Worm (Caenorhabditis elegans) whole organism, mixed stage, embryonic: ENCODE data around the gene dtmk-1.

Experiments
- M03D4.4 ChIP-seq: sonication (generic microtip); optimal IDR thresholded peaks from 2 replicates; lab custom pipeline; 2017; ENCODE audit warnings: mild to moderate bottlenecking, missing genetic modification characterization, missing compliant biosample characterization
- bed-3 ChIP-seq: fragments of 200-800 bp; sonication (Bioruptor generic); optimal IDR thresholded peaks from 3 replicates; lab custom pipeline; 2018; ENCODE audit warnings: mild to moderate bottlenecking, missing genetic modification characterization, moderate library complexity, missing compliant biosample characterization
- blmp-1 ChIP-seq: fragments of 150-350 bp; optimal IDR thresholded peaks from 2 replicates; lab custom pipeline; 2014; ENCODE audit warnings: missing biosample characterization, missing genetic modification characterization
- ceh-39 ChIP-seq: fragments of 150-350 bp; optimal IDR thresholded peaks from 2 replicates; lab custom pipeline; 2014; ENCODE audit warnings: missing biosample characterization, missing genetic modification characterization
- ceh-43 ChIP-seq: fragments of 200-800 bp; sonication (Bioruptor generic); optimal IDR thresholded peaks from 2 replicates; lab custom pipeline; 2018; ENCODE audit warnings: mild to moderate bottlenecking, missing genetic modification characterization, moderate library complexity, missing compliant biosample characterization
- ceh-83 ChIP-seq: fragments of 200-800 bp; sonication (Bioruptor generic); optimal IDR thresholded peaks from 2 replicates; lab custom pipeline; 2018; ENCODE audit warnings: mild to moderate bottlenecking, missing genetic modification characterization, missing compliant biosample characterization
- ces-1 ChIP-seq: fragments of 150-350 bp; optimal IDR thresholded peaks from 2 replicates; lab custom pipeline; 2014; ENCODE audit warnings: missing biosample characterization, missing genetic modification reagents, missing genetic modification characterization
- cnd-1 ChIP-seq: fragments of 200-800 bp; sonication (Bioruptor generic); optimal IDR thresholded peaks from 2 replicates; lab custom pipeline; 2018; ENCODE audit warnings: mild to moderate bottlenecking, missing genetic modification characterization, missing compliant biosample characterization
- drap-1 ChIP-seq: fragments of 200-800 bp; sonication (Bioruptor generic); optimal IDR thresholded peaks from 3 replicates; lab custom pipeline; 2018; ENCODE audit warnings: mild to moderate bottlenecking, missing genetic modification characterization, missing compliant biosample characterization
- elt-1 ChIP-seq: sonication (generic microtip); optimal IDR thresholded peaks from 2 replicates; lab custom pipeline; 2017; ENCODE audit warnings: missing genetic modification characterization, mild to moderate bottlenecking, missing compliant biosample characterization, antibody characterized with exemption, moderate library complexity, borderline replicate concordance; ENCODE audit not compliant: insufficient read depth
- elt-3 ChIP-seq: fragments of 150-350 bp; optimal IDR thresholded peaks from 2 replicates; lab custom pipeline; 2014; ENCODE audit warnings: missing biosample characterization, missing genetic modification characterization
- ham-2 ChIP-seq: fragments of 200-800 bp; sonication (Bioruptor generic); optimal IDR thresholded peaks from 2 replicates; lab custom pipeline; 2018; ENCODE audit warnings: mild to moderate bottlenecking, missing genetic modification characterization, missing compliant biosample characterization
- hlh-1 ChIP-seq: fragments of 150-350 bp; optimal IDR thresholded peaks from 2 replicates; lab custom pipeline; 2014; ENCODE audit warnings: missing biosample characterization, missing genetic modification reagents, missing genetic modification characterization
- lin-13 ChIP-seq: fragments of 150-350 bp; optimal IDR thresholded peaks from 2 replicates; lab custom pipeline; 2014; ENCODE audit warnings: missing biosample characterization, missing genetic modification characterization
- lin-32 ChIP-seq: fragments of 200-800 bp; sonication (Bioruptor generic); optimal IDR thresholded peaks from 2 replicates; lab custom pipeline; 2018; ENCODE audit warnings: mild to moderate bottlenecking, missing genetic modification characterization, missing compliant biosample characterization
- lsy-2 ChIP-seq: fragments of 150-350 bp; optimal IDR thresholded peaks from 2 replicates; lab custom pipeline; 2014; ENCODE audit warnings: missing biosample characterization, missing genetic modification characterization
- mab-5 ChIP-seq: fragments of 150-350 bp; optimal IDR thresholded peaks from 2 replicates; lab custom pipeline; 2014; ENCODE audit warnings: missing biosample characterization, missing genetic modification characterization
- mep-1 ChIP-seq: fragments of 150-350 bp; optimal IDR thresholded peaks from 2 replicates; lab custom pipeline; 2017; ENCODE audit warnings: missing biosample characterization, missing genetic modification reagents, missing genetic modification characterization, inconsistent platforms
- mls-2 ChIP-seq: sonication (generic microtip); optimal IDR thresholded peaks from 2 replicates; lab custom pipeline; 2016; ENCODE audit warnings: mild to moderate bottlenecking, missing genetic modification characterization, moderate library complexity, missing compliant biosample characterization
- nhr-12 ChIP-seq: fragments of 150-350 bp; optimal IDR thresholded peaks from 2 replicates; lab custom pipeline; 2014; ENCODE audit warnings: missing biosample characterization, missing genetic modification characterization
- nhr-2 ChIP-seq: fragments of 150-350 bp; optimal IDR thresholded peaks from 2 replicates; lab custom pipeline; 2014; ENCODE audit warnings: missing biosample characterization, missing genetic modification characterization
- nhr-237 ChIP-seq: fragments of 150-350 bp; optimal IDR thresholded peaks from 2 replicates; lab custom pipeline; 2014; ENCODE audit warnings: missing biosample characterization, missing genetic modification characterization
- nhr-28 ChIP-seq: fragments of 150-350 bp; optimal IDR thresholded peaks from 2 replicates; lab custom pipeline; 2014; ENCODE audit warnings: missing biosample characterization, missing genetic modification characterization
- nhr-76 ChIP-seq: sonication (generic microtip); optimal IDR thresholded peaks from 2 replicates; lab custom pipeline; 2017; ENCODE audit warnings: missing biosample characterization, missing genetic modification characterization
- pha-4 ChIP-seq: fragments of 150-350 bp; optimal IDR thresholded peaks from 2 replicates; lab custom pipeline; 2018; ENCODE audit warnings: missing biosample characterization, missing genetic modification reagents, missing genetic modification characterization
- sem-2 ChIP-seq: fragments of 200-800 bp; sonication (Bioruptor generic); optimal IDR thresholded peaks from 2 replicates; lab custom pipeline; 2018; ENCODE audit warnings: mild to moderate bottlenecking, missing genetic modification characterization, missing compliant biosample characterization
- sptf-1 ChIP-seq: sonication (generic microtip); optimal IDR thresholded peaks from 2 replicates; lab custom pipeline; 2017; ENCODE audit warnings: mild to moderate bottlenecking, missing genetic modification characterization, moderate library complexity, missing compliant biosample characterization
- tbx-8 ChIP-seq: fragments of 200-800 bp; sonication (Bioruptor generic); optimal IDR thresholded peaks from 2 replicates; lab custom pipeline; 2018; ENCODE audit warnings: mild to moderate bottlenecking, missing genetic modification characterization, moderate library complexity, missing compliant biosample characterization
- unc-120 ChIP-seq: sonication (generic microtip); optimal IDR thresholded peaks from 2 replicates; lab custom pipeline; 2017; ENCODE audit warnings: missing genetic modification characterization, missing compliant biosample characterization; ENCODE audit not compliant: poor library complexity, severe bottlenecking
- unc-39 ChIP-seq: fragments of 150-350 bp; optimal IDR thresholded peaks from 2 replicates; lab custom pipeline; 2014; ENCODE audit warnings: missing biosample characterization, missing genetic modification characterization
- unc-62 ChIP-seq: fragments of 150-350 bp; optimal IDR thresholded peaks from 2 replicates; lab custom pipeline; 2014; ENCODE audit warnings: missing biosample characterization, missing genetic modification reagents, missing genetic modification characterization
- zip-8 ChIP-seq: fragments of 150-350 bp; optimal IDR thresholded peaks from 2 replicates; lab custom pipeline; 2014; ENCODE audit warnings: missing biosample characterization, missing genetic modification characterization
- ztf-11 ChIP-seq: fragments of 150-350 bp; optimal IDR thresholded peaks from 2 replicates; lab custom pipeline; 2014; ENCODE audit warnings: missing biosample characterization, missing genetic modification characterization

dtmk-1 gene

DNA sequence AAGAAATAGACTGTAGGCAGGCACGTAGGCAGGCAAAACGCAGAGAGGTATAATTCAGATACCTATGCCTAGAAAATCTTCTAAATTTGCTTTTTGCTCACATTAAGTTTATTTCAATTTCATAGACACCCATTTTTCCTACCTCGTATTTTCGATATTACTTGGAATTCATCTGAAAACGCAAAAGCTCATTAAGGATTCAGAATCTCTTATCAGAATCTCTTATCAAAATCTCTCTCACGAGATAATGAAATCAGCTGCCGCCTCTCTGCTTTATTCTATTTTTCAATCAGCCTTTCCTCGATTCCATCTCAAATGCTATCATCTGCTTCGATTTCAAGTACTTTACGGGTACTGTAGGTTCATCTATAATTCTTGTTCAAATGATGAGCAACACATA is 15.1 kb downstream of the dtmk-1 start:
- TF ChIP-seq nhr-12 (tag; lab: Kevin White, UChicago) (no peak), mls-2 (tag; lab: Kevin White, UChicago) (no peak), hlh-1 (tag; lab: Kevin White, UChicago) (no peak), tbx-8 (GFP tag; lab: Kevin White, UChicago) (no peak), bed-3 (GFP tag; lab: Kevin White, UChicago) (no peak), ceh-43 (GFP tag; lab: Kevin White, UChicago) (no peak), drap-1 (GFP tag; lab: Kevin White, UChicago) (no peak), lin-32 (GFP tag; lab: Kevin White, UChicago) (no peak), sem-2 (GFP tag; lab: Kevin White, UChicago) (no peak), mab-5 (tag; lab: Kevin White, UChicago) (no peak), lin-13 (tag; lab: Kevin White, UChicago) (no peak), sptf-1 (no peak), elt-3 (tag; lab: Kevin White, UChicago) (no peak), unc-62 (no peak), unc-39 (tag; lab: Kevin White, UChicago) (no peak), nhr-76 (tag; lab: Kevin White, UChicago) (no peak), M03D4.4 (tag; lab: Kevin White, UChicago) (no peak), ham-2 (GFP tag; lab: Kevin White, UChicago) (no peak)

DNA sequence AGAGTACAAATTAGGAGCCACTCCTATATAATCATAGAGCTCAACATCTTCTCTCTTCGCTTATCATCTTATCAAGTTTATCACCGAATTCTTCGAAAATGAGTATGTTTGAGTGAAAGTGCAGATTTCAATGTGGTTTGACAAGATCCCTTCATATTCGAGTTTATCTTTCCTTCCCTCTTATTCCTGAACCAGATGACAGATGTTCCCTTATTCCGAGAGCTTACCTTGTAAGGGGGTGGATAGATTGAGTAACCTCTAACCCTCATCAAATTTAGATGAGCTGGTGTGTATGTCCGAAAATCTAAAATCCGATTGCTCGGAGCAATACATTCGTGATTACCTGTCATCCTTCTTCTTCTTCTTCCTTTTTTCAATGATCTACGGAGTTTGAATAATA is 18.2 kb downstream of the dtmk-1 start:
- TF ChIP-seq nhr-28 (tag; lab: Kevin White, UChicago) (no peak), cnd-1 (tag; lab: Kevin White, UChicago) (no peak), blmp-1 (no peak), drap-1 (GFP tag; lab: Kevin White, UChicago) (no peak), pha-4 (tag; lab: Kevin White, UChicago) (no peak), bed-3 (GFP tag; lab: Kevin White, UChicago) (no peak), nhr-76 (tag; lab: Kevin White, UChicago) (no peak), ceh-43 (GFP tag; lab: Kevin White, UChicago) (no peak), sem-2 (GFP tag; lab: Kevin White, UChicago) (no peak), mab-5 (tag; lab: Kevin White, UChicago) (no peak), sptf-1 (no peak), ceh-39 (no peak), lin-32 (GFP tag; lab: Kevin White, UChicago) (no peak), M03D4.4 (tag; lab: Kevin White, UChicago) (no peak), ham-2 (GFP tag; lab: Kevin White, UChicago) (no peak), nhr-12 (tag; lab: Kevin White, UChicago) (no peak), unc-62 (no peak)

DNA sequence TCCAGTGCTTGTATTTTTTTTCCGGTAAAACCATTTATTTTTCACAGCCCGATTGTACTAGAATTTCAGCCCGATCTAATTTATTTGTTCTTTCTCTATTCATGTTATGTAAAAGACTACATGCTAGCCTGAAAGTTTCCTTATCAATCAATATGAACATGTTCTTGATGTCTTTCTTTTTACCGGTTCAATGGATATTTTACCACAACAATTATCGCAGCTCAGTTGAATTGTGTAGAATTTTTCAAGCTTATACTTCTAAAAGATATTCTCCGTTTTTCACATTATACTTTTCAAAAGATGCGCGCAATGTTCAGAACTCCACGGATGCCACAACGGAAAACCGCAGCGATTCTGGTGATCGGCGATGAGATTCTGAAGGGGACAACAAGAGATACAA is 23.1 kb downstream of the dtmk-1 start, which contains the start of gene flad-1:
flad-1 (plus strand) TSS at position 301 of the 400 bp plus-strand sequence.
- TF ChIP-seq ham-2 (GFP tag; lab: Kevin White, UChicago) (no peak), M03D4.4 (tag; lab: Kevin White, UChicago) (no peak)
- TF ChIP-seq, all 35 proteins: peak for 0

DNA sequence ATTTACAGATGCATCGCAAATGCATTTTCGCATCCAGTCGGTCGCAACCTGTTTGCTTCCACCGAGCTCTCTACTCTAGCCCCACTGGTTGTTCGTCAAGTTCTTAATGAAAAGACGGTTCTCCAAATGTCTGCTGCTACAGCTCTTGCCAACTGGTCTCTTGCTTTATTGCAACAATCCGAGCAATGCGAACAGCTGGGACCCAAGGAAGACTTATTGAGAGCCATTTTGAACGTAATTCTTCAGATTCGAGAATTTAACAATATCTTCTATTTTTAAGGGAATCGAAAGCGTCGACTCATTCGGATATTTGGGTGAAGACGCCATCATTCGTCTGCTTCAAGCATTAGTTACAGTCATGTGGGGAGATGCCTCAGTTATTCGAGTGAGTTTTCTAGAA is 23.7 kb downstream of the dtmk-1 start:
- TF ChIP-seq zip-8 (tag; lab: Kevin White, UChicago) (no peak), tbx-8 (GFP tag; lab: Kevin White, UChicago) (no peak), M03D4.4 (tag; lab: Kevin White, UChicago) (no peak), drap-1 (GFP tag; lab: Kevin White, UChicago) (no peak), blmp-1 (no peak), ztf-11 (tag; lab: Kevin White, UChicago) (no peak), sem-2 (GFP tag; lab: Kevin White, UChicago) (no peak), ham-2 (GFP tag; lab: Kevin White, UChicago) (no peak), lsy-2 (tag; lab: Kevin White, UChicago) (no peak), lin-32 (GFP tag; lab: Kevin White, UChicago) (no peak)
- TF ChIP-seq, all 35 proteins: peak for 0

DNA sequence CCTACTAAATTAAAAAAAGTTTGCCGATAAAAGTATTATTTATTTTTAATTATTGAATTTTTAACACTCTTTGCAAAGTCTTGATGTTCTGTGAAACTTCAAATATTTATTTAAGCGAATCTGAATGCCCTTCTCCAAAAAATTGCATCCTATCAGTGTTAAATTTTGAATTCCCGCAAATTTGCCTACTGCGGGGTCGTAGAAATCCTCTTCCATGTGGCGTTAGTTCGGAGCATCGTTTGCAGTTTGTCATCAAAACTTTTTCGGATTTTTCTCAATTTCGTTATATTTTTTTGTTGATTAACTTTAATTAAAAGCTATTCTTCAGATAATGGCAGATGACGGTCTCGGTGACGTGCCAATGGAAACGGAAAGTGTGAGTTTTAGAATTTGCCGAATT is 26.5 kb downstream of the dtmk-1 start, which contains the start of gene ufd-3:
ufd-3 (plus strand) TSS at position 324 of the 400 bp plus-strand sequence.
- TF ChIP-seq ces-1 (GFP tag; lab: Kevin White, UChicago) (peak; percentile 61), nhr-12 (tag; lab: Kevin White, UChicago) (no peak), drap-1 (GFP tag; lab: Kevin White, UChicago) (peak; percentile 34), mep-1 (tag; lab: Kevin White, UChicago) (peak; percentile 91), elt-3 (tag; lab: Kevin White, UChicago) (no peak), lin-32 (GFP tag; lab: Kevin White, UChicago) (no peak), lin-13 (tag; lab: Kevin White, UChicago) (peak; percentile 81), pha-4 (tag; lab: Kevin White, UChicago) (peak; percentile 82), elt-1 (tag; lab: Kevin White, UChicago) (no peak), unc-39 (tag; lab: Kevin White, UChicago) (no peak), ceh-43 (GFP tag; lab: Kevin White, UChicago) (no peak), ceh-83 (no peak), cnd-1 (tag; lab: Kevin White, UChicago) (peak; percentile 36), unc-120 (no peak), mab-5 (tag; lab: Kevin White, UChicago) (no peak), nhr-76 (tag; lab: Kevin White, UChicago) (no peak), zip-8 (tag; lab: Kevin White, UChicago) (no peak), lsy-2 (tag; lab: Kevin White, UChicago) (peak; percentile 81), nhr-237 (peak; percentile 76), ztf-11 (tag; lab: Kevin White, UChicago) (no peak), hlh-1 (tag; lab: Kevin White, UChicago) (peak; percentile 54), sptf-1 (peak; percentile 74), ham-2 (GFP tag; lab: Kevin White, UChicago) (no peak), nhr-2 (tag; lab: Kevin White, UChicago) (no peak), sem-2 (GFP tag; lab: Kevin White, UChicago) (no peak), M03D4.4 (tag; lab: Kevin White, UChicago) (no peak)
